Worm (Caenorhabditis elegans) whole organism, L3 larva: ENCODE data around the gene cmd-1.

ENCODE experiments used
- R02D3.7 ChIP-seq: fragments of 150-350 bp; optimal IDR thresholded peaks from 2 replicates; lab custom pipeline; 2014; ENCODE audit warnings: missing biosample characterization, missing genetic modification characterization
- ZK546.5 ChIP-seq: sonication (generic microtip); optimal IDR thresholded peaks from 2 replicates; lab custom pipeline; 2017; ENCODE audit warnings: missing biosample characterization, missing genetic modification characterization
- aly-2 ChIP-seq: fragments of 150-350 bp; optimal IDR thresholded peaks from 2 replicates; lab custom pipeline; 2014; ENCODE audit warnings: missing biosample characterization, missing genetic modification characterization
- fos-1 ChIP-seq: fragments of 150-350 bp; optimal IDR thresholded peaks from 2 replicates; lab custom pipeline; 2014; ENCODE audit warnings: missing biosample characterization, missing genetic modification characterization
- lin-39 ChIP-seq: fragments of 150-350 bp; optimal IDR thresholded peaks from 2 replicates; lab custom pipeline; 2018; ENCODE audit warnings: missing biosample characterization, missing genetic modification reagents, missing genetic modification characterization
- nhr-11 ChIP-seq: fragments of 150-350 bp; optimal IDR thresholded peaks from 2 replicates; lab custom pipeline; 2014; ENCODE audit warnings: missing biosample characterization, missing genetic modification characterization
- nhr-12 ChIP-seq: fragments of 150-350 bp; optimal IDR thresholded peaks from 2 replicates; lab custom pipeline; 2014; ENCODE audit warnings: missing biosample characterization, missing genetic modification characterization
- nhr-237 ChIP-seq: fragments of 150-350 bp; optimal IDR thresholded peaks from 2 replicates; lab custom pipeline; 2014; ENCODE audit warnings: missing biosample characterization, missing genetic modification characterization
- nhr-28 ChIP-seq: fragments of 150-350 bp; optimal IDR thresholded peaks from 2 replicates; lab custom pipeline; 2014; ENCODE audit warnings: missing biosample characterization, missing genetic modification characterization
- nhr-67 ChIP-seq: fragments of 150-350 bp; optimal IDR thresholded peaks from 2 replicates; lab custom pipeline; 2014; ENCODE audit warnings: missing biosample characterization, missing genetic modification characterization
- pha-4 ChIP-seq: fragments of 150-350 bp; optimal IDR thresholded peaks from 2 replicates; lab custom pipeline; 2014; ENCODE audit warnings: missing biosample characterization, missing genetic modification reagents, missing genetic modification characterization
- ztf-11 ChIP-seq: fragments of 150-350 bp; optimal IDR thresholded peaks from 2 replicates; lab custom pipeline; 2014; ENCODE audit warnings: missing biosample characterization, missing genetic modification characterization

- TF ChIP-seq fos-1 (tag; lab: Kevin White, UChicago) (no peak), nhr-237 (tag; lab: Kevin White, UChicago) (no peak), nhr-28 (tag; lab: Kevin White, UChicago) (no peak), nhr-11 (tag; lab: Kevin White, UChicago) (no peak), aly-2 (tag; lab: Kevin White, UChicago) (no peak), ZK546.5 (tag; lab: Kevin White, UChicago) (no peak), nhr-67 (tag; lab: Kevin White, UChicago) (no peak), pha-4 (tag; lab: Kevin White, UChicago) (no peak), R02D3.7 (no peak), lin-39 (no peak), ztf-11 (tag; lab: Kevin White, UChicago) (no peak), nhr-12 (tag; lab: Kevin White, UChicago) (no peak)
Measured at ce11 chrV:1152736-1153135, 3.3 kb upstream of the cmd-1 start.
